Fruit fly (Drosophila melanogaster) whole organism, embryonic: ENCODE results near the gene CG12081.

Experiments
- Atf6 ChIP-seq: fragments of 200-800 bp; sonication (Bioruptor generic); IDR thresholded peaks from 2 replicates; pipeline ENCODE4 v1.3.6; 2022; ENCODE audit warnings: missing biosample characterization, missing genetic modification characterization
- C15 ChIP-seq: fragments of 200-800 bp; sonication (Bioruptor generic); IDR thresholded peaks from 3 replicates; pipeline ENCODE4 v1.3.6; 2022; ENCODE audit warnings: missing biosample characterization, missing genetic modification characterization
- CG10209 ChIP-seq: fragments of 200-800 bp; sonication (Bioruptor generic); optimal IDR thresholded peaks from 3 replicates; lab custom pipeline; 2017; ENCODE audit warnings: missing biosample characterization, mild to moderate bottlenecking, missing genetic modification characterization, missing genetic modification reagents
- CG11456 ChIP-seq: fragments of 200-800 bp; sonication (Bioruptor generic); IDR thresholded peaks from 3 replicates; pipeline ENCODE4 v1.3.6; 2022; ENCODE audit warnings: missing biosample characterization, missing genetic modification characterization
- CG12219 ChIP-seq: fragments of 200-800 bp; sonication (Bioruptor generic); optimal IDR thresholded peaks from 3 replicates; lab custom pipeline; 2018; ENCODE audit warnings: missing biosample characterization, mild to moderate bottlenecking, missing genetic modification characterization
- CG12769 ChIP-seq: fragments of 200-800 bp; sonication (Bioruptor generic); optimal IDR thresholded peaks from 2 replicates; lab custom pipeline; 2019; ENCODE audit warnings: missing biosample characterization, mild to moderate bottlenecking, missing genetic modification characterization, moderate library complexity
- CG15011 ChIP-seq: fragments of 200-800 bp; sonication (Bioruptor generic); optimal IDR thresholded peaks from 3 replicates; lab custom pipeline; 2018; ENCODE audit warnings: missing biosample characterization, mild to moderate bottlenecking, missing genetic modification characterization
- CG15269 ChIP-seq: fragments of 200-800 bp; sonication (Bioruptor generic); optimal IDR thresholded peaks from 2 replicates; lab custom pipeline; 2018; ENCODE audit warnings: missing biosample characterization, mild to moderate bottlenecking, missing genetic modification characterization, moderate library complexity
- CG16863 ChIP-seq: fragments of 200-800 bp; sonication (Bioruptor generic); optimal IDR thresholded peaks from 3 replicates; lab custom pipeline; 2016; ENCODE audit warnings: missing biosample characterization, missing genetic modification characterization
- CG2116 ChIP-seq: fragments of 200-800 bp; sonication (Bioruptor generic); optimal IDR thresholded peaks from 3 replicates; lab custom pipeline; 2018; ENCODE audit warnings: missing biosample characterization, mild to moderate bottlenecking, missing genetic modification characterization
- CG2712 ChIP-seq: fragments of 200-800 bp; optimal IDR thresholded peaks from 3 replicates; lab custom pipeline; 2019; ENCODE audit warnings: missing biosample characterization, mild to moderate bottlenecking, missing genetic modification characterization, moderate library complexity
- CG30403 ChIP-seq: fragments of 200-800 bp; sonication (Bioruptor generic); optimal IDR thresholded peaks from 3 replicates; lab custom pipeline; 2016; ENCODE audit warnings: missing biosample characterization, missing genetic modification characterization
- CG31365 ChIP-seq: fragments of 200-800 bp; sonication (Bioruptor generic); optimal IDR thresholded peaks from 2 replicates; lab custom pipeline; 2018; ENCODE audit warnings: missing biosample characterization, mild to moderate bottlenecking, missing genetic modification characterization
- CG32772 ChIP-seq: fragments of 200-800 bp; sonication (Bioruptor generic); IDR thresholded peaks from 2 replicates; pipeline ENCODE4 v1.3.6; 2022; ENCODE audit warnings: missing biosample characterization, missing genetic modification characterization
- CG34376 ChIP-seq: fragments of 200-800 bp; sonication (Bioruptor generic); optimal IDR thresholded peaks from 2 replicates; lab custom pipeline; 2018; ENCODE audit warnings: missing biosample characterization, mild to moderate bottlenecking, missing genetic modification characterization
- CG3995 ChIP-seq: fragments of 200-800 bp; sonication (Bioruptor generic); optimal IDR thresholded peaks from 3 replicates; lab custom pipeline; 2016; ENCODE audit warnings: missing biosample characterization, missing genetic modification characterization
- CG7372 ChIP-seq: fragments of 200-800 bp; sonication (Bioruptor generic); IDR thresholded peaks from 2 replicates; pipeline ENCODE4 v1.3.6; 2022; ENCODE audit warnings: missing biosample characterization, missing genetic modification characterization
- CG7556 ChIP-seq: fragments of 200-800 bp; sonication (Bioruptor generic); optimal IDR thresholded peaks from 2 replicates; lab custom pipeline; 2017; ENCODE audit warnings: missing biosample characterization, mild to moderate bottlenecking, missing genetic modification characterization
- CG7786 ChIP-seq: fragments of 200-800 bp; sonication (Bioruptor generic); optimal IDR thresholded peaks from 2 replicates; lab custom pipeline; 2016; ENCODE audit warnings: missing biosample characterization, missing genetic modification characterization
- CG7839 ChIP-seq: fragments of 200-800 bp; sonication (Bioruptor generic); optimal IDR thresholded peaks from 3 replicates; lab custom pipeline; 2018; ENCODE audit warnings: missing biosample characterization, mild to moderate bottlenecking, missing genetic modification characterization, moderate library complexity
- CG8290 ChIP-seq, 3 experiments: fragments of 200-800 bp; sonication (Bioruptor generic); optimal IDR thresholded peaks; 2 replicates each; lab custom pipeline; 2016 to 2019; ENCODE audit warnings: missing biosample characterization in 3 of 3, missing genetic modification characterization in 3 of 3, mild to moderate bottlenecking in 2 of 3, moderate library complexity in 1 of 3
- CG9727 ChIP-seq: fragments of 200-800 bp; sonication (Bioruptor generic); optimal IDR thresholded peaks from 3 replicates; lab custom pipeline; 2017; ENCODE audit warnings: missing biosample characterization, mild to moderate bottlenecking, missing genetic modification characterization
- CHES-1-like ChIP-seq: fragments of 200-800 bp; sonication (Bioruptor generic); optimal IDR thresholded peaks from 2 replicates; lab custom pipeline; 2016; ENCODE audit warnings: missing biosample characterization, missing genetic modification characterization
- Drgx ChIP-seq: fragments of 200-800 bp; sonication (Bioruptor generic); IDR thresholded peaks from 2 replicates; pipeline ENCODE4 v1.3.6; 2022; ENCODE audit warnings: missing biosample characterization, missing genetic modification characterization
- Meics ChIP-seq: fragments of 200-800 bp; sonication (Bioruptor generic); optimal IDR thresholded peaks from 2 replicates; lab custom pipeline; 2017; ENCODE audit warnings: missing biosample characterization, mild to moderate bottlenecking, missing genetic modification characterization
- Mrtf ChIP-seq: fragments of 200-800 bp; sonication (Bioruptor generic); IDR thresholded peaks from 3 replicates; pipeline ENCODE4 v1.3.6; 2022; ENCODE audit warnings: missing biosample characterization, missing genetic modification characterization
- Pdp1 ChIP-seq, 2 experiments: fragments of 200-800 bp; sonication (Bioruptor generic); optimal IDR thresholded peaks; 3 replicates each; lab custom pipeline; 2016; ENCODE audit warnings: missing biosample characterization in 2 of 2, missing genetic modification characterization in 2 of 2, mild to moderate bottlenecking in 1 of 2, moderate library complexity in 1 of 2
- Ptx1 ChIP-seq: fragments of 200-800 bp; sonication (Bioruptor generic); IDR thresholded peaks from 2 replicates; pipeline ENCODE4 v1.3.6; 2022; ENCODE audit warnings: missing biosample characterization, missing genetic modification characterization
- Sox100B ChIP-seq: fragments of 200-800 bp; sonication (Bioruptor generic); optimal IDR thresholded peaks from 3 replicates; lab custom pipeline; 2018; ENCODE audit warnings: missing biosample characterization, mild to moderate bottlenecking, missing genetic modification characterization
- Sox102F ChIP-seq: fragments of 200-800 bp; sonication (Bioruptor generic); optimal IDR thresholded peaks from 2 replicates; lab custom pipeline; 2018; ENCODE audit warnings: missing biosample characterization, mild to moderate bottlenecking, missing genetic modification characterization, moderate library complexity
- Xbp1 ChIP-seq: fragments of 200-800 bp; sonication (Bioruptor generic); optimal IDR thresholded peaks from 3 replicates; lab custom pipeline; 2016; ENCODE audit warnings: missing biosample characterization, mild to moderate bottlenecking, missing genetic modification characterization
- amos ChIP-seq: fragments of 200-800 bp; sonication (Bioruptor generic); IDR thresholded peaks from 2 replicates; pipeline ENCODE4 v1.3.6; 2022; ENCODE audit warnings: missing biosample characterization, missing genetic modification characterization; ENCODE audit not compliant: partially characterized antibody
- cas ChIP-seq: fragments of 200-800 bp; sonication (Bioruptor generic); IDR thresholded peaks from 2 replicates; pipeline ENCODE4 v1.3.6; 2022; ENCODE audit warnings: missing biosample characterization, missing genetic modification characterization
- chinmo ChIP-seq: fragments of 200-800 bp; sonication (Bioruptor generic); IDR thresholded peaks from 4 replicates; pipeline ENCODE4 v1.3.6; 2022; ENCODE audit warnings: missing biosample characterization, missing genetic modification characterization; ENCODE audit not compliant: partially characterized antibody
- ci ChIP-seq: fragments of 200-800 bp; sonication (Bioruptor generic); IDR thresholded peaks from 3 replicates; pipeline ENCODE4 v1.3.6; 2022; ENCODE audit warnings: missing biosample characterization, missing genetic modification characterization
- dati ChIP-seq: fragments of 200-800 bp; sonication (Bioruptor generic); IDR thresholded peaks from 2 replicates; pipeline ENCODE4 v1.3.6; 2022; ENCODE audit warnings: missing biosample characterization, missing genetic modification characterization
- dimm ChIP-seq: fragments of 200-800 bp; sonication (Bioruptor generic); IDR thresholded peaks from 2 replicates; pipeline ENCODE4 v1.3.6; 2022; ENCODE audit warnings: missing biosample characterization, missing genetic modification characterization
- fd3F ChIP-seq: fragments of 200-800 bp; sonication (Bioruptor generic); optimal IDR thresholded peaks from 2 replicates; lab custom pipeline; 2018; ENCODE audit warnings: missing biosample characterization, mild to moderate bottlenecking, missing genetic modification characterization, moderate library complexity
- gce ChIP-seq: fragments of 200-800 bp; sonication (Bioruptor generic); IDR thresholded peaks from 3 replicates; pipeline ENCODE4 v1.3.6; 2022; ENCODE audit warnings: missing biosample characterization, missing genetic modification characterization
- gcm ChIP-seq: fragments of 200-800 bp; sonication (Bioruptor generic); optimal IDR thresholded peaks from 2 replicates; lab custom pipeline; 2019; ENCODE audit warnings: missing biosample characterization, mild to moderate bottlenecking, missing genetic modification characterization, moderate library complexity
- hkb ChIP-seq, 2 experiments: fragments of 200-800 bp in 1 of 2; fragments of >200 bp in 1 of 2; sonication (Bioruptor generic) in 1 of 2; IDR thresholded peaks in 1 of 2; optimal IDR thresholded peaks in 1 of 2; 2 replicates each; pipeline versions ENCODE4 v1.3.6 to Lab custom; 2017 to 2022; ENCODE audit warnings: missing biosample characterization in 1 of 2, missing genetic modification characterization in 1 of 2
- lab ChIP-seq: fragments of 200-800 bp; sonication (Bioruptor generic); optimal IDR thresholded peaks from 3 replicates; lab custom pipeline; 2017; ENCODE audit warnings: missing biosample characterization, missing genetic modification characterization, mild to moderate bottlenecking, moderate library complexity, missing genetic modification reagents
- p53 ChIP-seq: fragments of 200-800 bp; sonication (Bioruptor generic); optimal IDR thresholded peaks from 2 replicates; lab custom pipeline; 2016; ENCODE audit warnings: missing biosample characterization, missing genetic modification characterization
- row ChIP-seq: fragments of 200-800 bp; sonication (Bioruptor generic); IDR thresholded peaks from 3 replicates; pipeline ENCODE4 v1.3.6; 2022; ENCODE audit warnings: missing biosample characterization, missing genetic modification characterization
- tap ChIP-seq: fragments of 200-800 bp; optimal IDR thresholded peaks from 3 replicates; lab custom pipeline; 2019; ENCODE audit warnings: missing biosample characterization, mild to moderate bottlenecking, missing genetic modification characterization, moderate library complexity
- unpg ChIP-seq: fragments of 200-800 bp; sonication (Bioruptor generic); optimal IDR thresholded peaks from 3 replicates; lab custom pipeline; 2018; ENCODE audit warnings: missing biosample characterization, mild to moderate bottlenecking, missing genetic modification characterization, moderate library complexity
- yki ChIP-seq: fragments of >200 bp; optimal IDR thresholded peaks from 3 replicates; lab custom pipeline; 2018
- zfh1 ChIP-seq: fragments of 200-800 bp; sonication (Bioruptor generic); IDR thresholded peaks from 3 replicates; pipeline ENCODE4 v1.3.6; 2022; ENCODE audit warnings: missing biosample characterization, missing genetic modification characterization

CG12081 gene

DNA sequence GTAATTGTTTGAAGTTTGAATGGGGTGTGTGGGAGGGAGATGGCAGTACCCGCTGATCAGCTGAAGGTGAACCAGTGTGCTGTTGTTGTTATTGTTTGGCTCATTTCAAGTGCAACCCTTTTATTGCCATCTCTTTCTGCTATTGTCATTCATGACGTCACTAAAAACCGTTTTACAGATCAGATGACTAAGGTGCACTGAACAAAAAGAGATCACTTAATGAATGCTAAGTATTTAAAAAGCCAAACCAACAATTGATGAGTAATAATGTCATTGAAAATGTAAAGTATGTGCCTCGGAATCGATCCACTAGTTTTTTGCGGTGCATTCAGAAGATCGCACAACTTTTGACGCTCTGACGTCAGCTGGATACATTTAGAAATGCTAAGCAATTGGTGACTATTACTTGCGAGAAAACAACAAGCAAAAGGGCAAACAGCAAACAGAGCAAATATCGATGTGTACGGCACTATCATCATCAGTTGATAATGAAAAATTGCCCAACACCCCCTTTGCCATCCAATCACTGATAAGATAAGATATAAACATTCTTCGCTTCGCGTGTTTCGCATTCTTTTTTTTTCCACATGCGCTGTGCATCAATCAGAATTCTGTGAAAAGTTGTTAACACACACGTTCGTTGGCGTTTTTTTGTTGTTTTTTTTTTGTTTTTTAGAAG lies 13.8 kb upstream of the CG12081 start (continued):
- TF ChIP-seq hkb (optimal IDR thresholded peaks at IDR 0.05; lab: Kevin White, UChicago) (no peak), hkb (GFP tag; IDR thresholded peaks at IDR 0.05; lab: Robert Waterston, UW) (peak; percentile 55), CG31365 (tag; lab: Kevin White, UChicago) (no peak), unpg (GFP tag; lab: Kevin White, UChicago) (peak; percentile 45), lab (GFP tag; lab: Kevin White, UChicago) (peak; percentile 34), CG34376 (no peak), CG32772 (GFP tag; lab: Robert Waterston, UW) (no peak), gce (no peak), CG2712 (peak; percentile 27), CG8290 (GFP tag; optimal IDR thresholded peaks at IDR 0.05; lab: Kevin White, UChicago) (no peak), CG8290 (tag; optimal IDR thresholded peaks at IDR 0.05; lab: Kevin White, UChicago) (peak in 1 of 2 experiments; percentile 55), zfh1 (GFP tag; lab: Robert Waterston, UW) (peak; percentile 37; the same call in 1 of the 3 replicates), CG12219 (GFP tag; lab: Kevin White, UChicago) (peak; percentile 14), amos (no peak), CHES-1-like (GFP tag; lab: Kevin White, UChicago) (peak; percentile 46), Sox102F (GFP tag; lab: Kevin White, UChicago) (peak; percentile 30), CG7839 (tag; lab: Kevin White, UChicago) (peak; percentile 56), Xbp1 (GFP tag; lab: Kevin White, UChicago) (peak; percentile 5), CG7786 (GFP tag; lab: Kevin White, UChicago) (peak; percentile 15), CG7372 (GFP tag; lab: Robert Waterston, UW) (no peak; the same call in 1 of the 2 replicates), Drgx (peak; percentile 50), row (GFP tag; lab: Robert Waterston, UW) (peak; percentile 53), tap (tag; lab: Kevin White, UChicago) (peak; percentile 16), fd3F (GFP tag; lab: Kevin White, UChicago) (peak; percentile 13), dati (0 out of 2 replicates have a peak, but pooled peaks have one; percentile 3), CG10209 (peak; percentile 13), Pdp1 (GFP tag; optimal IDR thresholded peaks at IDR 0.05; lab: Kevin White, UChicago) (peak in 1 of 2 experiments; percentile 13), CG3995 (GFP tag; lab: Kevin White, UChicago) (no peak), Mrtf (peak; percentile 47; the same call in 2 of the 3 replicates), CG12769 (tag; lab: Kevin White, UChicago) (peak; percentile 50), CG2116 (GFP tag; lab: Kevin White, UChicago) (peak; percentile 29), Atf6 (GFP tag; lab: Robert Waterston, UW) (peak; percentile 39; the same call in 1 of the 2 replicates), CG7556 (GFP tag; lab: Kevin White, UChicago) (peak; percentile 14), CG30403 (GFP tag; lab: Kevin White, UChicago) (peak; percentile 20), Ptx1 (GFP tag; lab: Robert Waterston, UW) (peak; percentile 49; the same call in 1 of the 2 replicates), gcm (peak; percentile 41), yki (no peak), CG15011 (no peak), ci (peak; percentile 68; the same call in 2 of the 3 replicates), p53 (GFP tag; lab: Kevin White, UChicago) (no peak), dimm (GFP tag; lab: Robert Waterston, UW) (0 out of 2 replicates have a peak, but pooled peaks have one; percentile 17), Sox100B (peak; percentile 11), CG15269 (tag; lab: Kevin White, UChicago) (peak; percentile 50), cas (GFP tag; lab: Robert Waterston, UW) (no peak), CG16863 (GFP tag; lab: Kevin White, UChicago) (peak; percentile 9), C15 (GFP tag; lab: Robert Waterston, UW) (no peak), CG9727 (peak; percentile 35), CG11456 (0 out of 3 replicates have a peak, but pooled peaks have one; percentile 39), chinmo (GFP tag; lab: Robert Waterston, UW) (peak; percentile 76; the same call in 3 of the 4 replicates), Meics (GFP tag; lab: Kevin White, UChicago) (peak; percentile 43)
